Worm (Caenorhabditis elegans) whole organism, L3 larva: ENCODE measurements around the gene dis-3.

Source experiments
- ZK546.5 ChIP-seq: sonication (generic microtip); optimal IDR thresholded peaks from 2 replicates; lab custom pipeline; 2017; ENCODE audit warnings: missing biosample characterization, missing genetic modification characterization
- lin-15B ChIP-seq: fragments of 150-350 bp; optimal IDR thresholded peaks from 2 replicates; lab custom pipeline; 2014; ENCODE audit warnings: missing biosample characterization, missing genetic modification characterization
- mml-1 ChIP-seq: fragments of 150-350 bp; sonication (generic microtip); optimal IDR thresholded peaks from 3 replicates; lab custom pipeline; 2014; ENCODE audit warnings: missing biosample characterization, missing genetic modification characterization
- snpc-4 ChIP-seq: fragments of 150-350 bp; optimal IDR thresholded peaks from 2 replicates; lab custom pipeline; 2014; ENCODE audit warnings: missing biosample characterization, missing genetic modification characterization
- unc-39 ChIP-seq: sonication (generic microtip); optimal IDR thresholded peaks from 4 replicates; lab custom pipeline; 2017; ENCODE audit warnings: missing biosample characterization, missing genetic modification characterization
- ztf-11 ChIP-seq: fragments of 150-350 bp; optimal IDR thresholded peaks from 2 replicates; lab custom pipeline; 2014; ENCODE audit warnings: missing biosample characterization, missing genetic modification characterization

DNA sequence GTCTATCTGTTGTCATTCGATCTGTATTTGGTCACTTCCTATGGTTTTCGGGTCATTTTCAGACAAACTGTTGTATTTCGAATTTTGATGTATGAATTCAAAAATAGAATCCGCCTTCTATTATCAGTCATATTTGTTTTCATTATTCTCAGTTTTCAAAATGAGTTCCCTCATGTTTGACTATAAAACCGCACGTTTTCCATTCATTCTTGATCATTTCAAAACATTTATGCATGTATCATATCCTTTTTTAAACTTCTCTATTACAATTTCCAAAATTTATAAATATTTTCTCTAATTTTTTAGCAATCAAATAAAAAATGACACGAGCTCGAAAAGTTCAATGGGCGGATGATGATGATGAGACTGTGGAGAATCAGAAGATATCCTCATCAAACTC lies 40.8 kb downstream of the dis-3 start, which contains the start of gene K08F4.12:
- no peak for TF ChIP-seq snpc-4 (tag; lab: Kevin White, UChicago)
- no peak for TF ChIP-seq mml-1 (tag; lab: Kevin White, UChicago)
- no peak for TF ChIP-seq lin-15B (tag; lab: Kevin White, UChicago)
- TF ChIP-seq unc-39 (tag; lab: Kevin White, UChicago): no peak
- no peak for TF ChIP-seq ZK546.5
- no peak for TF ChIP-seq ztf-11 (tag; lab: Kevin White, UChicago)
